Worm (Caenorhabditis elegans): Measurements from ENCODE around the gene C48B4.10.

ce11 chrIII:9598168-9598567 is 33.9 kb upstream of the C48B4.10 start, which contains the start of gene F58A4.1:
- no peak for TF ChIP-seq him-1 (tag; optimal IDR thresholded peaks at IDR 0.05)
- no peak for TF ChIP-seq W03F9.2 (tag; optimal IDR thresholded peaks at IDR 0.05)
- no peak for TF ChIP-seq dao-5 (tag; optimal IDR thresholded peaks at IDR 0.05)
